Worm (Caenorhabditis elegans): ENCODE results near the gene Y51A2B.5.

The Y51A2B.5 gene

ce11 chrV:18412351-18412750, 23.3 kb downstream of the Y51A2B.5 start (continued):
- peak; percentile 85 for TF ChIP-seq B0261.1 (tag; optimal IDR thresholded peaks at IDR 0.05)
- TF ChIP-seq mxl-1 (tag; optimal IDR thresholded peaks at IDR 0.05), result peak; percentile 70
- peak; percentile 3 for TF ChIP-seq lsl-1 (GFP tag; optimal IDR thresholded peaks at IDR 0.05)
- TF ChIP-seq cebp-1 (GFP tag; IDR thresholded peaks at IDR 0.05), result no peak
- peak; percentile 47 for TF ChIP-seq cebp-1 (tag; optimal IDR thresholded peaks at IDR 0.05)
- peak; percentile 2 for TF ChIP-seq nhr-80 (tag; optimal IDR thresholded peaks at IDR 0.05)
- TF ChIP-seq Y53G8AR.9 (GFP tag; conservative IDR thresholded peaks at IDR 0.05), result peak; percentile 38; the same call in 1 of the 2 replicates
- TF ChIP-seq hmg-1.2 (GFP tag; IDR thresholded peaks at IDR 0.05), result peak; percentile 64

ce11 chrV:18412887-18413286, 23.8 kb downstream of the Y51A2B.5 start, which contains the start of gene ZK262.2:
TSS of gene ZK262.2 (minus strand) at chrV:18412987.
- TF ChIP-seq Y95B8A.8 (GFP tag; IDR thresholded peaks at IDR 0.05) (no peak), snpc-1.1 (tag; optimal IDR thresholded peaks at IDR 0.05; ENCODE audit: insufficient read depth) (no peak), snpc-1.3 (tag; optimal IDR thresholded peaks at IDR 0.05; ENCODE audit: insufficient read depth) (no peak), akir-1 (GFP tag; optimal IDR thresholded peaks at IDR 0.05) (no peak)

- no peak for TF ChIP-seq bed-1 (GFP tag; IDR thresholded peaks at IDR 0.05)
- no peak for TF ChIP-seq Y95B8A.8 (GFP tag; IDR thresholded peaks at IDR 0.05)
- no peak for TF ChIP-seq K12H6.12 (tag; optimal IDR thresholded peaks at IDR 0.05)
- TF ChIP-seq snpc-4 (GFP tag; optimal IDR thresholded peaks at IDR 0.05), result no peak
- TF ChIP-seq snpc-4 (tag; optimal IDR thresholded peaks at IDR 0.05), result no peak
- TF ChIP-seq F23B12.7 (tag; optimal IDR thresholded peaks at IDR 0.05; ENCODE audit: insufficient read depth), result no peak
- TF ChIP-seq nhr-27 (tag; optimal IDR thresholded peaks at IDR 0.05), result no peak
- TF ChIP-seq unc-130 (GFP tag; optimal IDR thresholded peaks at IDR 0.05), result no peak
- TF ChIP-seq F39B2.1 (GFP tag; IDR thresholded peaks at IDR 0.05), result no peak
- no peak for TF ChIP-seq lir-1 (GFP tag; conservative IDR thresholded peaks at IDR 0.05)
- no peak for TF ChIP-seq pbrm-1 (GFP tag; IDR thresholded peaks at IDR 0.05)
- no peak for TF ChIP-seq Y79H2A.3 (GFP tag; conservative IDR thresholded peaks at IDR 0.05)
- no peak for TF ChIP-seq hsf-1 (GFP tag; IDR thresholded peaks at IDR 0.05)
- TF ChIP-seq K11D2.4 (GFP tag; IDR thresholded peaks at IDR 0.05), result no peak
- TF ChIP-seq attf-6 (GFP tag; IDR thresholded peaks at IDR 0.05), result no peak
- TF ChIP-seq ceh-79 (tag; optimal IDR thresholded peaks at IDR 0.05), result no peak
- TF ChIP-seq zim-3 (tag; optimal IDR thresholded peaks at IDR 0.05), result no peak
These were observed 25.0 kb downstream of the Y51A2B.5 start, which contains the start of gene txt-8 for ce11 chrV:18414051-18414450. TSS of gene txt-8 (plus strand) at chrV:18414351.

- 0 out of 2 replicates have a peak, but pooled peaks have one; percentile 7 for TF ChIP-seq hsf-1 (GFP tag; IDR thresholded peaks at IDR 0.05)
- TF ChIP-seq egrh-3 (GFP tag; IDR thresholded peaks at IDR 0.05), result peak; percentile 76; the same call in 1 of the 2 replicates
- TF ChIP-seq zfh-2 (GFP tag; conservative IDR thresholded peaks at IDR 0.05), result peak; percentile 47; the same call in 1 of the 2 replicates
These were observed 26.8 kb downstream of the Y51A2B.5 start for ce11 chrV:18415878-18416277.

- TF ChIP-seq F22D6.2 (tag; optimal IDR thresholded peaks at IDR 0.05) (no peak), ceh-100 (GFP tag; IDR thresholded peaks at IDR 0.05) (no peak), snpc-1.3 (tag; optimal IDR thresholded peaks at IDR 0.05; ENCODE audit: insufficient read depth) (no peak), bed-1 (GFP tag; IDR thresholded peaks at IDR 0.05) (no peak), atf-7 (tag; optimal IDR thresholded peaks at IDR 0.05) (no peak), hlh-26 (GFP tag; conservative IDR thresholded peaks at IDR 0.05) (no peak), ztf-18 (tag; optimal IDR thresholded peaks at IDR 0.05) (no peak)
These were observed 31.7 kb downstream of the Y51A2B.5 start, which contains the start of gene srj-26 for ce11 chrV:18420797-18421196. TSS of gene srj-26 (plus strand) at chrV:18421097.
